Worm (Caenorhabditis elegans): ENCODE measurements around the gene gcy-5.

The gcy-5 gene

DNA sequence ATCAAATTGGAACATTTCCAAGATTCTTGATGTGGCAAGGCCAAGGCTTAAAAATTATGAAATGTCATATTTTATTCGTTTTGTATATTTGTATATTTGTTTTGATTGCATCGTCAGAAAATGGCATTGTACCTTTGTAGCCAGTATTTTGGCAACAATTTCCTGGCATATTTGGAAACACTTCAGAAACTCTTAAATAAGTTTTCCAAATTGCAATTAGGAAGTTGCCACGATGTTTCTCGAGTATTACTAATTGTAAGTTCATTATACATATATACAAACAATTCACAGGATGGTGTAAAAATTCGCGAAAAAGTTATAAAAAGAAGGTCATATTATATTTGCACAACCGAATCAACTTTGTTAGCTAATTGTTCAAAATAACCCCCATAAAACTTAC, 767 bp downstream of the gcy-5 start, which contains the start of gene idpp-8:
idpp-8 (plus strand) TSS at position 301 of the 400 bp plus-strand sequence.
- no peak for TF ChIP-seq nhr-23 (tag; optimal IDR thresholded peaks at IDR 0.05)
- no peak for TF ChIP-seq fkh-2 (tag; optimal IDR thresholded peaks at IDR 0.05)
- no peak for TF ChIP-seq ceh-82 (tag; optimal IDR thresholded peaks at IDR 0.05)
- no peak for TF ChIP-seq unc-39 (tag; optimal IDR thresholded peaks at IDR 0.05)
- no peak for TF ChIP-seq daf-12 (tag; optimal IDR thresholded peaks at IDR 0.05)
- TF ChIP-seq lsy-12 (tag; optimal IDR thresholded peaks at IDR 0.05) = no peak
- no peak for TF ChIP-seq lin-15B (tag; optimal IDR thresholded peaks at IDR 0.05)
- no peak for TF ChIP-seq mml-1 (tag; optimal IDR thresholded peaks at IDR 0.05)
- TF ChIP-seq nhr-77 (tag; optimal IDR thresholded peaks at IDR 0.05) = no peak
- TF ChIP-seq mdl-1 (tag; optimal IDR thresholded peaks at IDR 0.05) = no peak
- no peak for TF ChIP-seq elt-2 (tag; optimal IDR thresholded peaks at IDR 0.05)
- TF ChIP-seq ceh-28 (tag; optimal IDR thresholded peaks at IDR 0.05) = no peak
- no peak for TF ChIP-seq ztf-4 (tag; optimal IDR thresholded peaks at IDR 0.05)
- TF ChIP-seq unc-62 (GFP tag; optimal IDR thresholded peaks at IDR 0.05) = no peak
- no peak for TF ChIP-seq ztf-11 (tag; optimal IDR thresholded peaks at IDR 0.05)
- TF ChIP-seq pqm-1 (tag; optimal IDR thresholded peaks at IDR 0.05) = no peak
- TF ChIP-seq elt-3 (tag; optimal IDR thresholded peaks at IDR 0.05) = no peak
- TF ChIP-seq nhr-25 (tag; optimal IDR thresholded peaks at IDR 0.05) = no peak
- TF ChIP-seq skn-1 (tag; optimal IDR thresholded peaks at IDR 0.05) = no peak
- TF ChIP-seq tbx-2 (tag; optimal IDR thresholded peaks at IDR 0.05) = no peak

ce11 chrII:10311973-10312372, 4.0 kb downstream of the gcy-5 start, which contains the start of gene srlf-34:
TSS of gene srlf-34 (plus strand) at chrII:10312293.
- TF ChIP-seq elt-3 (tag; optimal IDR thresholded peaks at IDR 0.05) (no peak), nhr-25 (tag; optimal IDR thresholded peaks at IDR 0.05) (peak; percentile 28), lsy-12 (tag; optimal IDR thresholded peaks at IDR 0.05) (no peak), hmg-11 (tag; optimal IDR thresholded peaks at IDR 0.05) (no peak)

DNA sequence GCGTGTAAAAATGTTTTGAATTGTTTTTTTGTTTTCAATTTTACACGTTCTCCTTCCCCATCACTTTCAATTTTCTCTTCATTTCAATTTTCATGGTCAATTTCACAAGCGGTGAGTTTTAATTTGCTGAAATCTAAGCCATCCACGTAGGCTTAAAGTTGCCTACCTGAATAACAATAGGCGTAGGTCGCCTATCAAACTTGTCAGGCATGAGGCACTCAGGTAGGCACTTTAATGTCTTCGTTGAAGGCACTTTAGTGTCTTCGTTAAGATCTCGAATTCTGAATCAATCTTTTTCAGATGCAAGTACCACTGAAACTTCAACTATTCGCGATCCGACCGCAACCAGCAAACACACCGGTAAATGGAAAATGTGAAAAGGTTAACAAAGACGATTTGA, 6.7 kb downstream of the gcy-5 start, which contains the start of gene ZK970.8:
ZK970.8 (plus strand) TSS at position 301 of the 400 bp plus-strand sequence.
- no peak for TF ChIP-seq snpc-4 (tag; optimal IDR thresholded peaks at IDR 0.05)
- no peak for TF ChIP-seq nhr-12 (tag; optimal IDR thresholded peaks at IDR 0.05)
- TF ChIP-seq ceh-16 (tag; optimal IDR thresholded peaks at IDR 0.05) = no peak
- no peak for TF ChIP-seq aly-2 (tag; optimal IDR thresholded peaks at IDR 0.05)
- TF ChIP-seq nhr-77 (tag; optimal IDR thresholded peaks at IDR 0.05) = no peak
- TF ChIP-seq fos-1 (tag; optimal IDR thresholded peaks at IDR 0.05) = no peak
- no peak for TF ChIP-seq ztf-4 (tag; optimal IDR thresholded peaks at IDR 0.05)
- TF ChIP-seq elt-1 (tag; optimal IDR thresholded peaks at IDR 0.05) = no peak
- no peak for TF ChIP-seq nhr-23 (tag; optimal IDR thresholded peaks at IDR 0.05)
- no peak for TF ChIP-seq elt-2 (tag; optimal IDR thresholded peaks at IDR 0.05)
- TF ChIP-seq skn-1 (tag; optimal IDR thresholded peaks at IDR 0.05) = no peak
- TF ChIP-seq lin-15B (tag; optimal IDR thresholded peaks at IDR 0.05) = no peak
- TF ChIP-seq lin-39 (tag; optimal IDR thresholded peaks at IDR 0.05) = no peak

- no peak for TF ChIP-seq ZK546.5 (tag; optimal IDR thresholded peaks at IDR 0.05)
- no peak for TF ChIP-seq aly-2 (tag; optimal IDR thresholded peaks at IDR 0.05)
- TF ChIP-seq hmg-11 (tag; optimal IDR thresholded peaks at IDR 0.05) = no peak
- TF ChIP-seq lin-15B (tag; optimal IDR thresholded peaks at IDR 0.05) = no peak
Observed at ce11 chrII:10308726-10309125, 7.3 kb downstream of the gcy-5 start, which contains the start of gene gcy-4. TSS of gene gcy-4 (minus strand) at chrII:10308826.

- TF ChIP-seq nhr-25 (tag; optimal IDR thresholded peaks at IDR 0.05) = peak; percentile 13
Observed at ce11 chrII:10304736-10305135, 11.3 kb downstream of the gcy-5 start.

- no peak for TF ChIP-seq snpc-4 (tag; optimal IDR thresholded peaks at IDR 0.05)
- TF ChIP-seq nfya-1 (tag; optimal IDR thresholded peaks at IDR 0.05; ENCODE audit: insufficient read depth) = peak; percentile 70
- no peak for TF ChIP-seq nhr-12 (tag; optimal IDR thresholded peaks at IDR 0.05)
- TF ChIP-seq lin-39 (tag; optimal IDR thresholded peaks at IDR 0.05) = peak; percentile 58
- TF ChIP-seq nhr-23 (tag; optimal IDR thresholded peaks at IDR 0.05) = peak; percentile 61
- no peak for TF ChIP-seq nhr-11 (tag; optimal IDR thresholded peaks at IDR 0.05)
- TF ChIP-seq elt-2 (tag; optimal IDR thresholded peaks at IDR 0.05) = peak; percentile 54
- no peak for TF ChIP-seq unc-39 (tag; optimal IDR thresholded peaks at IDR 0.05)
- TF ChIP-seq eor-1 (tag; optimal IDR thresholded peaks at IDR 0.05) = no peak
- no peak for TF ChIP-seq unc-62 (GFP tag; optimal IDR thresholded peaks at IDR 0.05)
- TF ChIP-seq pha-4 (tag; optimal IDR thresholded peaks at IDR 0.05) = peak; percentile 81
- TF ChIP-seq fos-1 (tag; optimal IDR thresholded peaks at IDR 0.05) = no peak
- TF ChIP-seq ceh-28 (tag; optimal IDR thresholded peaks at IDR 0.05) = peak; percentile 52
- TF ChIP-seq nhr-43 (tag; optimal IDR thresholded peaks at IDR 0.05; ENCODE audit: poor library complexity, severe bottlenecking) = peak; percentile 72
- TF ChIP-seq skn-1 (tag; optimal IDR thresholded peaks at IDR 0.05) = no peak
- TF ChIP-seq ztf-11 (tag; optimal IDR thresholded peaks at IDR 0.05) = no peak
- TF ChIP-seq lsy-12 (tag; optimal IDR thresholded peaks at IDR 0.05) = peak; percentile 37
- TF ChIP-seq lin-15B (tag; optimal IDR thresholded peaks at IDR 0.05) = peak; percentile 60
- peak; percentile 61 for TF ChIP-seq ama-1 (optimal IDR thresholded peaks at IDR 0.05)
- peak; percentile 31 for TF ChIP-seq nhr-25 (tag; optimal IDR thresholded peaks at IDR 0.05)
- TF ChIP-seq pqm-1 (tag; optimal IDR thresholded peaks at IDR 0.05) = peak; percentile 75
- TF ChIP-seq R02D3.7 (tag; optimal IDR thresholded peaks at IDR 0.05) = peak; percentile 60
- TF ChIP-seq hmg-11 (tag; optimal IDR thresholded peaks at IDR 0.05) = peak; percentile 86
Observed at ce11 chrII:10303663-10304115, 12.3 kb downstream of the gcy-5 start, which contains the start of gene vha-9. TSS of gene vha-9 (minus strand) at chrII:10303713.
